Fruit fly (Drosophila melanogaster): ENCODE results near the gene Hsp26.

Hsp26 gene

dm6 chr3L:9349314-9349733, 27.9 kb downstream of the Hsp26 start, which contains the start of gene PGRP-LF (continued):
- TF ChIP-seq Fer1 (GFP tag; optimal IDR thresholded peaks at IDR 0.05) (peak; percentile 52), PHDP (tag; optimal IDR thresholded peaks at IDR 0.05) (peak; percentile 48), Bdp1 (GFP tag; optimal IDR thresholded peaks at IDR 0.05) (no peak), CHES-1-like (GFP tag; optimal IDR thresholded peaks at IDR 0.05) (peak; percentile 22), CG9797 (GFP tag; optimal IDR thresholded peaks at IDR 0.05) (no peak), Chrac-16 (GFP tag; optimal IDR thresholded peaks at IDR 0.05) (no peak), CG34376 (GFP tag; optimal IDR thresholded peaks at IDR 0.05) (peak; percentile 83), CG32767 (GFP tag; IDR thresholded peaks at IDR 0.05) (peak; percentile 35; the same call in 1 of the 2 replicates), Nf-YC (tag; optimal IDR thresholded peaks at IDR 0.05) (peak; percentile 68), ATbp (GFP tag; optimal IDR thresholded peaks at IDR 0.05) (no peak), CG12299 (tag; optimal IDR thresholded peaks at IDR 0.05) (peak; percentile 18), sd (tag; optimal IDR thresholded peaks at IDR 0.05) (no peak), CG14441 (GFP tag; IDR thresholded peaks at IDR 0.05) (no peak), CG3163 (GFP tag; optimal IDR thresholded peaks at IDR 0.05) (peak; percentile 5), MBD-R2 (GFP tag; IDR thresholded peaks at IDR 0.05) (peak; percentile 9; the same call in 1 of the 2 replicates), Kr (GFP tag; optimal IDR thresholded peaks at IDR 0.05) (no peak), Hr3 (GFP tag; optimal IDR thresholded peaks at IDR 0.05) (no peak), grn (GFP tag; optimal IDR thresholded peaks at IDR 0.05) (peak; percentile 38), CG17568 (GFP tag; optimal IDR thresholded peaks at IDR 0.05) (peak; percentile 64), hb (GFP tag; IDR thresholded peaks at IDR 0.05; ENCODE audit: partially characterized antibody) (no peak), Pdp1 (GFP tag; optimal IDR thresholded peaks at IDR 0.05) (peak in 1 of 2 experiments; percentile 1), Dek (tag; optimal IDR thresholded peaks at IDR 0.05) (no peak), CG13123 (GFP tag; optimal IDR thresholded peaks at IDR 0.05) (no peak), ftz-f1 (GFP tag; optimal IDR thresholded peaks at IDR 0.05) (peak; percentile 49), CG10147 (GFP tag; optimal IDR thresholded peaks at IDR 0.05) (peak; percentile 2), CG8290 (GFP tag; optimal IDR thresholded peaks at IDR 0.05) (no peak), CG8290 (tag; optimal IDR thresholded peaks at IDR 0.05) (peak in 1 of 2 experiments; percentile 46), CG15073 (GFP tag; optimal IDR thresholded peaks at IDR 0.05) (no peak), dpn (GFP tag; optimal IDR thresholded peaks at IDR 0.05) (peak in 1 of 2 experiments; percentile 2), Meics (GFP tag; optimal IDR thresholded peaks at IDR 0.05) (peak; percentile 11), Xbp1 (GFP tag; optimal IDR thresholded peaks at IDR 0.05) (peak; percentile 25), lbe (GFP tag; optimal IDR thresholded peaks at IDR 0.05) (peak; percentile 54), CG17359 (tag; optimal IDR thresholded peaks at IDR 0.05) (peak; percentile 4), slbo (GFP tag; IDR thresholded peaks at IDR 0.05) (0 out of 2 replicates have a peak, but pooled peaks have one; percentile 17), CG5953 (GFP tag; IDR thresholded peaks at IDR 0.05) (no peak), kay (GFP tag; optimal IDR thresholded peaks at IDR 0.05) (peak; percentile 36), cg (GFP tag; optimal IDR thresholded peaks at IDR 0.05) (peak; percentile 12), ci (GFP tag; IDR thresholded peaks at IDR 0.05) (peak; percentile 42; the same call in 2 of the 3 replicates), CG9932 (GFP tag; IDR thresholded peaks at IDR 0.05) (peak; percentile 48; the same call in 1 of the 2 replicates), CG13775 (GFP tag; optimal IDR thresholded peaks at IDR 0.05) (no peak), al (GFP tag; IDR thresholded peaks at IDR 0.05) (0 out of 2 replicates have a peak, but pooled peaks have one; percentile 5), klu (GFP tag; IDR thresholded peaks at IDR 0.05) (no peak), vvl (GFP tag; IDR thresholded peaks at IDR 0.05) (0 out of 2 replicates have a peak, but pooled peaks have one; percentile 20), CG11247 (GFP tag; IDR thresholded peaks at IDR 0.05) (no peak), chinmo (GFP tag; IDR thresholded peaks at IDR 0.05; ENCODE audit: partially characterized antibody) (peak; percentile 89; the same call in 3 of the 4 replicates), lab (GFP tag; optimal IDR thresholded peaks at IDR 0.05) (peak; percentile 41), exex (tag; optimal IDR thresholded peaks at IDR 0.05) (peak; percentile 2), tio (GFP tag; optimal IDR thresholded peaks at IDR 0.05) (no peak), CG6765 (GFP tag; optimal IDR thresholded peaks at IDR 0.05) (no peak), ash1 (GFP tag; optimal IDR thresholded peaks at IDR 0.05) (no peak), CG7745 (tag; optimal IDR thresholded peaks at IDR 0.05) (no peak)
